Fruit fly (Drosophila melanogaster) whole organism, pupa: ENCODE results near the gene Tsr1.

ENCODE experiments used
- CG10348 ChIP-seq: fragments of 200-800 bp; sonication (Bioruptor generic); IDR thresholded peaks from 2 replicates; pipeline ENCODE4 v1.3.6; 2022; ENCODE audit warnings: missing biosample characterization, missing genetic modification characterization
- CG12605 ChIP-seq: fragments of 200-800 bp; sonication (Bioruptor generic); IDR thresholded peaks from 2 replicates; pipeline ENCODE4 v1.3.6; 2022; ENCODE audit warnings: missing biosample characterization, missing genetic modification characterization
- CG13204 ChIP-seq: fragments of 200-800 bp; sonication (Bioruptor generic); optimal IDR thresholded peaks from 2 replicates; lab custom pipeline; 2018; ENCODE audit warnings: missing biosample characterization, mild to moderate bottlenecking, missing genetic modification characterization, moderate library complexity
- CG14655 ChIP-seq: fragments of 200-800 bp; sonication (Bioruptor generic); optimal IDR thresholded peaks from 3 replicates; lab custom pipeline; 2017; ENCODE audit warnings: mild to moderate bottlenecking, missing biosample characterization, missing genetic modification reagents, missing genetic modification characterization
- CG15710 ChIP-seq: fragments of 200-800 bp; sonication (Bioruptor generic); optimal IDR thresholded peaks from 2 replicates; lab custom pipeline; 2018; ENCODE audit warnings: missing biosample characterization, mild to moderate bottlenecking, missing genetic modification characterization, moderate library complexity
- CG17806 ChIP-seq: fragments of 200-800 bp; sonication (Bioruptor generic); optimal IDR thresholded peaks from 2 replicates; lab custom pipeline; 2018; ENCODE audit warnings: missing biosample characterization, mild to moderate bottlenecking, missing genetic modification characterization, moderate library complexity
- CG32121 ChIP-seq: fragments of 200-800 bp; sonication (Bioruptor generic); IDR thresholded peaks from 2 replicates; pipeline ENCODE4 v1.3.6; 2022; ENCODE audit warnings: missing biosample characterization, missing genetic modification characterization
- CG34367 ChIP-seq: fragments of 200-800 bp; sonication (Bioruptor generic); optimal IDR thresholded peaks from 2 replicates; lab custom pipeline; 2018; ENCODE audit warnings: missing biosample characterization, mild to moderate bottlenecking, missing genetic modification characterization
- CG4496 ChIP-seq: fragments of 200-800 bp; sonication (Bioruptor generic); IDR thresholded peaks from 3 replicates; pipeline ENCODE4 v1.3.6; 2022; ENCODE audit warnings: missing biosample characterization, missing genetic modification characterization
- CG8159 ChIP-seq: fragments of 200-800 bp; sonication (Bioruptor generic); optimal IDR thresholded peaks from 3 replicates; lab custom pipeline; 2018; ENCODE audit warnings: missing biosample characterization, mild to moderate bottlenecking, missing genetic modification characterization, moderate library complexity
- CG8301 ChIP-seq: fragments of 200-800 bp; sonication (Bioruptor generic); optimal IDR thresholded peaks from 2 replicates; lab custom pipeline; 2018; ENCODE audit warnings: missing biosample characterization, mild to moderate bottlenecking, missing genetic modification characterization
- CG9948 ChIP-seq: fragments of 200-800 bp; sonication (Bioruptor generic); optimal IDR thresholded peaks from 2 replicates; lab custom pipeline; 2018; ENCODE audit warnings: missing biosample characterization, mild to moderate bottlenecking, missing genetic modification characterization, moderate library complexity
- D1 ChIP-seq: fragments of 200-800 bp; sonication (Bioruptor generic); optimal IDR thresholded peaks from 2 replicates; lab custom pipeline; 2018; ENCODE audit warnings: missing biosample characterization, mild to moderate bottlenecking, missing genetic modification characterization, moderate library complexity
- EcR ChIP-seq: fragments of 200-800 bp; sonication (Bioruptor generic); optimal IDR thresholded peaks from 3 replicates; lab custom pipeline; 2019; ENCODE audit warnings: missing biosample characterization, missing genetic modification characterization, mild to moderate bottlenecking, moderate library complexity, missing genetic modification reagents
- Ets98B ChIP-seq: fragments of 200-800 bp; sonication (Bioruptor generic); IDR thresholded peaks from 2 replicates; pipeline ENCODE4 v1.3.6; 2022; ENCODE audit warnings: missing biosample characterization, missing genetic modification characterization
- Pif1A ChIP-seq: fragments of 200-800 bp; sonication (Bioruptor generic); optimal IDR thresholded peaks from 3 replicates; lab custom pipeline; 2016; ENCODE audit warnings: missing biosample characterization, missing genetic modification characterization
- Pif1B ChIP-seq: fragments of 200-800 bp; sonication (Bioruptor generic); optimal IDR thresholded peaks from 3 replicates; lab custom pipeline; 2016; ENCODE audit warnings: missing biosample characterization, missing genetic modification characterization
- Snoo ChIP-seq: fragments of 200-800 bp; sonication (Bioruptor generic); optimal IDR thresholded peaks from 3 replicates; lab custom pipeline; 2017; ENCODE audit warnings: missing biosample characterization, mild to moderate bottlenecking, missing genetic modification characterization, inconsistent platforms
- fd96Ca ChIP-seq: fragments of 200-800 bp; sonication (Bioruptor generic); IDR thresholded peaks from 3 replicates; pipeline ENCODE4 v1.3.6; 2022; ENCODE audit warnings: missing biosample characterization, missing genetic modification characterization
- gl ChIP-seq: fragments of 200-800 bp; sonication (Bioruptor generic); optimal IDR thresholded peaks from 2 replicates; lab custom pipeline; 2018; ENCODE audit warnings: missing biosample characterization, mild to moderate bottlenecking, missing genetic modification characterization
- rn ChIP-seq: fragments of 200-800 bp; sonication (Bioruptor generic); IDR thresholded peaks from 2 replicates; pipeline ENCODE4 v1.3.6; 2022; ENCODE audit warnings: missing biosample characterization, missing genetic modification characterization

Gene Tsr1

DNA sequence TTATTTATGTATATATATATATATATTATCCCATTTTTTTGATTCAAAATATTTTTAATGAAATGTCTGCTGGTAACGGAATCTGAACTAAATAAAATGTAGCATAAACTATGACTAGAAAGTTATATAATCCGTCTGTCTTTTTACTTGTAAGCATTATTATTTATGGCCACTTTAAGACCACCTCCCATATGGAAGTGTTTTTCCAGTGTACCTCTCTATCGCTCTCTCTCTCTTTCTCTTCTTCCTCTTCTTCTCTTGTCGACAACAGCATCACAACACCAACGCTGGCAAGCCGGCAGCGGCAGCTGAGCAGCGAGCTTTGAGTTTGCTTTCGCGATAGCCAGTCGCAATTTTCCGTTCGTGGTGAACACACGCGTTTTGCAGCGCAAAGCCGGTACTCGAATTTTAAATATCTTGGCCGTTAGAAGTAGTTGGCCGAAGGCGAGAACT is 47.2 kb downstream of the Tsr1 start, which contains the start of gene rgn:
rgn (plus strand) TSS at position 344 of the 453 bp plus-strand sequence.
- TF ChIP-seq CG4496 (GFP tag; lab: Robert Waterston, UW) (peak; percentile 92), CG15710 (tag; lab: Kevin White, UChicago) (peak; percentile 84), Pif1A (GFP tag; lab: Kevin White, UChicago) (peak; percentile 69), D1 (tag; lab: Kevin White, UChicago) (peak; percentile 87), CG12605 (peak; percentile 44), EcR (GFP tag; lab: Kevin White, UChicago) (no peak), Ets98B (GFP tag; lab: Robert Waterston, UW) (peak; percentile 87), rn (peak; percentile 61; the same call in 1 of the 2 replicates), Snoo (tag; lab: Kevin White, UChicago) (peak; percentile 85), CG8159 (tag; lab: Kevin White, UChicago) (peak; percentile 91), CG32121 (GFP tag; lab: Robert Waterston, UW) (peak; percentile 85), CG13204 (peak; percentile 46), CG14655 (GFP tag; lab: Kevin White, UChicago) (peak; percentile 95), CG10348 (GFP tag; lab: Robert Waterston, UW) (no peak), CG8301 (tag; lab: Kevin White, UChicago) (peak; percentile 90), gl (tag; lab: Kevin White, UChicago) (peak; percentile 49), CG9948 (peak; percentile 92), Pif1B (peak; percentile 63), CG34367 (tag; lab: Kevin White, UChicago) (peak; percentile 85), CG17806 (peak; percentile 86), fd96Ca (GFP tag; lab: Robert Waterston, UW) (peak; percentile 77; the same call in 2 of the 3 replicates)
- TF ChIP-seq, all 21 proteins: peak for 19

DNA sequence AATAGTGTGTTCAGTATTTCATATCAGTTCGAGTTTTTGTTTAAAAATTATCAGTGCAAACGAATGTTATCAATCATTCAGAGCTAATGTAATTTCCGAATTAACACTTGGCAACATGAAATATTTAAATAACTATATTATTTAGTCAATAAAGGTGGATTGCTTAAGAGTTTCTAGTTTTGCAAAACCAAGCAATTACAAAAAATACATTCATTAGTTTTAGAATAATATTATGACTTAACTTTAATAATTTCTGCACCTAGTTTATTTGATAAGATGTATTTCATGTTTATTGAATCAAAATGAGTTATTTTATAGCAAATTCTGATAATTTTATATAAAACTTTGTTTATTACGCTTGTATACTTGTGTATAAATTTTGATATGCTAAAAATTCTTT is 48.4 kb downstream of the Tsr1 start:
- TF ChIP-seq Snoo (tag; lab: Kevin White, UChicago) = no peak
- TF ChIP-seq CG10348 (GFP tag; lab: Robert Waterston, UW) = no peak
- TF ChIP-seq CG12605 = no peak
- no peak for TF ChIP-seq fd96Ca (GFP tag; lab: Robert Waterston, UW)
- no peak for TF ChIP-seq CG8159 (tag; lab: Kevin White, UChicago)
- TF ChIP-seq D1 (tag; lab: Kevin White, UChicago) = no peak
- no peak for TF ChIP-seq CG17806
- TF ChIP-seq CG13204 = no peak
- TF ChIP-seq CG34367 (tag; lab: Kevin White, UChicago) = no peak
- TF ChIP-seq Pif1B = no peak
- no peak for TF ChIP-seq rn
- TF ChIP-seq CG15710 (tag; lab: Kevin White, UChicago) = no peak
- no peak for TF ChIP-seq Pif1A (GFP tag; lab: Kevin White, UChicago)
- no peak for TF ChIP-seq CG14655 (GFP tag; lab: Kevin White, UChicago)
- no peak for TF ChIP-seq CG9948
- no peak for TF ChIP-seq CG4496 (GFP tag; lab: Robert Waterston, UW)

DNA sequence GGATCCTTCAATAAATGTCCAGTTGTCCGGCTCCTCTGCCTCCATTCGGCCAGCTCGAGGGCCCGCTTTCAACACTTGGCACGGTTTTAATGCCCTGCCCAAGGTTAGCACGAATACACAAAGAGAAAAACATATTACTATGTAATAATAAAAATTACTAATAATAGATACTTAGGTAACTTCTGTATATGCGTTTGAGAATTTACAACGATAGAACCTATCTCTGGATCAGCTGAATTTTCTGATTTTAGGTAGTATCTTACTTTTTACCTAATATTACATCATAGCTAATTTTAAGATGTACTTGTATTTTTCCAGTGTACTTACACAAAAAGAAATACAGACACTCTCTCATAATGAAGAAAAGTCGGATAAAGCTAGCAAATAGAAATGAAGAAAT is 50.7 kb downstream of the Tsr1 start:
- TF ChIP-seq CG14655 (GFP tag; lab: Kevin White, UChicago) = no peak
- TF ChIP-seq CG8159 (tag; lab: Kevin White, UChicago) = no peak
- no peak for TF ChIP-seq CG8301 (tag; lab: Kevin White, UChicago)
- TF ChIP-seq CG17806 = no peak
- no peak for TF ChIP-seq gl (tag; lab: Kevin White, UChicago)
- no peak for TF ChIP-seq CG13204
- TF ChIP-seq Pif1A (GFP tag; lab: Kevin White, UChicago) = no peak
- no peak for TF ChIP-seq CG4496 (GFP tag; lab: Robert Waterston, UW)
- TF ChIP-seq CG9948 = no peak
- TF ChIP-seq CG10348 (GFP tag; lab: Robert Waterston, UW) = no peak

DNA sequence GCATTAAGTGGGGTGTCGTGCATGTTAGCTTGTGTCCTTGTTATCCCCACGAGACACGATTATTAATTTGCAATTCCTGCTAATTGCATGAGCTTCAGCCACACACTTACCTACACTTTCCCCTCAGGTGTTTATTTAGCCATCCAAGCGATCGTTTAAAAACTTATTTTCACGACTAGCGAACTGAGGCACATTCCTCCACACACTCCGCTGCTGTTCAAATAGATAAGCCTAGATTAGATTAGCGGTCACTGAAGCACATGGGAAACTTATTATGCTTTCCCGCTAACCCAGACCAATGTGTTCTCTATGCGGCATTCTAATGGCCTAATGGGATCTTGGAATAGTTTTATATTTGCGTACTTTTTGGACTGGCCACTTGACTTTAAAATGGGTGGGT is 51.9 kb downstream of the Tsr1 start:
- TF ChIP-seq CG32121 (GFP tag; lab: Robert Waterston, UW) (no peak), CG15710 (tag; lab: Kevin White, UChicago) (no peak), CG12605 (no peak), Snoo (tag; lab: Kevin White, UChicago) (no peak), Ets98B (GFP tag; lab: Robert Waterston, UW) (no peak), EcR (GFP tag; lab: Kevin White, UChicago) (no peak), CG4496 (GFP tag; lab: Robert Waterston, UW) (no peak), Pif1A (GFP tag; lab: Kevin White, UChicago) (no peak), CG13204 (no peak), gl (tag; lab: Kevin White, UChicago) (no peak), fd96Ca (GFP tag; lab: Robert Waterston, UW) (no peak), CG8159 (tag; lab: Kevin White, UChicago) (no peak), CG8301 (tag; lab: Kevin White, UChicago) (no peak)
